Fruit fly (Drosophila melanogaster) whole organism, adult: ENCODE measurements around the gene Blimp-1.

Experiments used
- CG11617 ChIP-seq: fragments of 200-800 bp; sonication (Bioruptor generic); optimal IDR thresholded peaks from 2 replicates; lab custom pipeline; 2017; ENCODE audit warnings: mild to moderate bottlenecking, missing biosample characterization, missing genetic modification reagents, missing genetic modification characterization
- CG12768 ChIP-seq: fragments of 200-800 bp; sonication (Bioruptor generic); optimal IDR thresholded peaks from 2 replicates; lab custom pipeline; 2017; ENCODE audit warnings: missing biosample characterization, missing genetic modification characterization, mild to moderate bottlenecking, moderate library complexity, missing genetic modification reagents
- CG14711 ChIP-seq: fragments of 200-800 bp; sonication (Bioruptor generic); optimal IDR thresholded peaks from 2 replicates; lab custom pipeline; 2018; ENCODE audit warnings: missing biosample characterization, mild to moderate bottlenecking, missing genetic modification characterization, moderate library complexity
- CG1620 ChIP-seq: fragments of 200-800 bp; sonication (Bioruptor generic); optimal IDR thresholded peaks from 2 replicates; lab custom pipeline; 2016; ENCODE audit warnings: missing biosample characterization, missing genetic modification characterization
- CG33017 ChIP-seq: fragments of 200-800 bp; sonication (Bioruptor generic); optimal IDR thresholded peaks from 2 replicates; lab custom pipeline; 2018; ENCODE audit warnings: missing biosample characterization, mild to moderate bottlenecking, missing genetic modification characterization, moderate library complexity
- CG5204 ChIP-seq: fragments of 200-800 bp; sonication (Bioruptor generic); optimal IDR thresholded peaks from 2 replicates; lab custom pipeline; 2016; ENCODE audit warnings: missing biosample characterization, missing genetic modification characterization
- CG7045 ChIP-seq: fragments of 200-800 bp; sonication (Bioruptor generic); optimal IDR thresholded peaks from 2 replicates; lab custom pipeline; 2017; ENCODE audit warnings: missing biosample characterization, mild to moderate bottlenecking, missing genetic modification characterization
- CG7101 ChIP-seq: fragments of 200-800 bp; sonication (Bioruptor generic); optimal IDR thresholded peaks from 2 replicates; lab custom pipeline; 2018; ENCODE audit warnings: missing biosample characterization, mild to moderate bottlenecking, missing genetic modification characterization, moderate library complexity
- Clk ChIP-seq: fragments of 200-800 bp; sonication (Bioruptor generic); optimal IDR thresholded peaks from 2 replicates; lab custom pipeline; 2017; ENCODE audit warnings: missing biosample characterization, missing genetic modification characterization
- Crg-1 ChIP-seq: fragments of 200-800 bp; sonication (Bioruptor generic); optimal IDR thresholded peaks from 2 replicates; lab custom pipeline; 2016; ENCODE audit warnings: missing biosample characterization, missing genetic modification characterization
- Hr96 ChIP-seq: fragments of 200-800 bp; sonication (Bioruptor generic); optimal IDR thresholded peaks from 2 replicates; lab custom pipeline; 2016; ENCODE audit warnings: missing biosample characterization, missing genetic modification characterization
- Mnt ChIP-seq: fragments of 200-800 bp; sonication (Bioruptor generic); optimal IDR thresholded peaks from 2 replicates; lab custom pipeline; 2016; ENCODE audit warnings: missing biosample characterization, mild to moderate bottlenecking, missing genetic modification characterization
- bab1 ChIP-seq: fragments of 200-800 bp; sonication (Bioruptor generic); optimal IDR thresholded peaks from 3 replicates; lab custom pipeline; 2019; ENCODE audit warnings: missing biosample characterization, mild to moderate bottlenecking, missing genetic modification characterization, moderate library complexity
- cic ChIP-seq: fragments of 200-800 bp; sonication (Bioruptor generic); optimal IDR thresholded peaks from 2 replicates; lab custom pipeline; 2017; ENCODE audit warnings: missing biosample characterization, mild to moderate bottlenecking, missing genetic modification characterization, moderate library complexity
- cnc ChIP-seq, 2 experiments: fragments of >200 bp; optimal IDR thresholded peaks; 2 replicates each; lab custom pipeline; 2017
- kay ChIP-seq: fragments of 200-800 bp; sonication (Bioruptor generic); peaks from one replicate; lab custom pipeline; 2016; ENCODE audit warnings: missing biosample characterization, missing genetic modification characterization, borderline replicate concordance
- ovo ChIP-seq: fragments of 200-800 bp; sonication (Bioruptor generic); optimal IDR thresholded peaks from 2 replicates; lab custom pipeline; 2016; ENCODE audit warnings: missing biosample characterization, missing genetic modification characterization
- pad ChIP-seq: fragments of 200-800 bp; sonication (Bioruptor generic); optimal IDR thresholded peaks from 3 replicates; lab custom pipeline; 2017; ENCODE audit warnings: missing biosample characterization, missing genetic modification characterization, mild to moderate bottlenecking, moderate library complexity, missing genetic modification reagents
- tj ChIP-seq: fragments of 200-800 bp; sonication (Bioruptor generic); optimal IDR thresholded peaks from 3 replicates; lab custom pipeline; 2017; ENCODE audit warnings: missing biosample characterization, mild to moderate bottlenecking, missing genetic modification characterization, moderate library complexity
- toe ChIP-seq: fragments of 200-800 bp; sonication (Bioruptor generic); optimal IDR thresholded peaks from 2 replicates; lab custom pipeline; 2016; ENCODE audit warnings: missing biosample characterization, missing genetic modification characterization

Blimp-1 gene

dm6 chr3L:5654955-5655750 is 24.4 kb downstream of the Blimp-1 start:
- no peak for TF ChIP-seq cnc (optimal IDR thresholded peaks at IDR 0.05; lab: Kevin White, UChicago)
- TF ChIP-seq kay (GFP tag; lab: Kevin White, UChicago) = no peak
- no peak for TF ChIP-seq tj (GFP tag; lab: Kevin White, UChicago)
- TF ChIP-seq CG14711 (tag; lab: Kevin White, UChicago) = no peak

dm6 chr3L:5655751-5656276 is 25.0 kb downstream of the Blimp-1 start:
- TF ChIP-seq kay (GFP tag; lab: Kevin White, UChicago) = no peak
- TF ChIP-seq CG1620 (GFP tag; lab: Kevin White, UChicago) = no peak
- peak; percentile 6 for TF ChIP-seq cic (GFP tag; lab: Kevin White, UChicago)

- TF ChIP-seq cic (GFP tag; lab: Kevin White, UChicago) (no peak), Mnt (GFP tag; lab: Kevin White, UChicago) (peak; percentile 10), CG14711 (tag; lab: Kevin White, UChicago) (no peak), CG33017 (no peak)
These were observed 26.6 kb downstream of the Blimp-1 start, which contains the start of gene sif for dm6 chr3L:5657221-5657963. sif (plus strand) TSS chr3L:5657913.

dm6 chr3L:5658368-5658767 is 27.6 kb downstream of the Blimp-1 start:
- no peak for TF ChIP-seq Clk (GFP tag; lab: Kevin White, UChicago)
- no peak for TF ChIP-seq CG14711 (tag; lab: Kevin White, UChicago)
- no peak for TF ChIP-seq tj (GFP tag; lab: Kevin White, UChicago)
- TF ChIP-seq Crg-1 = no peak

- TF ChIP-seq bab1 = peak; percentile 13
- no peak for TF ChIP-seq CG14711 (tag; lab: Kevin White, UChicago)
- peak; percentile 35 for TF ChIP-seq toe (GFP tag; lab: Kevin White, UChicago)
- TF ChIP-seq Mnt (GFP tag; lab: Kevin White, UChicago) = no peak
- no peak for TF ChIP-seq Hr96
- TF ChIP-seq pad (GFP tag; lab: Kevin White, UChicago) = peak; percentile 13
- peak; percentile 49 for TF ChIP-seq kay (GFP tag; lab: Kevin White, UChicago)
These were observed 31.3 kb downstream of the Blimp-1 start, which contains the start of gene Sse for dm6 chr3L:5662071-5662470. Sse (minus strand) TSS chr3L:5662247.

dm6 chr3L:5663250-5663649 is 32.5 kb downstream of the Blimp-1 start:
- no peak for TF ChIP-seq cnc (optimal IDR thresholded peaks at IDR 0.05; lab: Kevin White, UChicago)

- peak; percentile 67 for TF ChIP-seq kay (GFP tag; lab: Kevin White, UChicago)
- no peak for TF ChIP-seq CG1620 (GFP tag; lab: Kevin White, UChicago)
These were observed 33.3 kb downstream of the Blimp-1 start, which contains the start of gene CG46320 for dm6 chr3L:5663876-5664718. CG46320 (plus strand) TSS chr3L:5664121.

dm6 chr3L:5664719-5664973 is 33.9 kb downstream of the Blimp-1 start:
- TF ChIP-seq cic (GFP tag; lab: Kevin White, UChicago) (no peak), CG12768 (GFP tag; lab: Kevin White, UChicago) (no peak), CG11617 (no peak), ovo (GFP tag; lab: Kevin White, UChicago) (no peak), Hr96 (no peak), CG7045 (no peak), kay (GFP tag; lab: Kevin White, UChicago) (no peak), CG5204 (GFP tag; lab: Kevin White, UChicago) (no peak), CG33017 (no peak), pad (GFP tag; lab: Kevin White, UChicago) (no peak), bab1 (no peak), CG7101 (tag; lab: Kevin White, UChicago) (no peak), cnc (optimal IDR thresholded peaks at IDR 0.05; lab: Kevin White, UChicago) (no peak), CG1620 (GFP tag; lab: Kevin White, UChicago) (no peak), tj (GFP tag; lab: Kevin White, UChicago) (no peak), Clk (GFP tag; lab: Kevin White, UChicago) (no peak), Mnt (GFP tag; lab: Kevin White, UChicago) (no peak), toe (GFP tag; lab: Kevin White, UChicago) (no peak), CG14711 (tag; lab: Kevin White, UChicago) (no peak), Crg-1 (no peak)
